Worm (Caenorhabditis elegans) whole organism, early embryonic: ENCODE data around the gene jnk-1.

Experiments
- B0310.2 ChIP-seq: sonication (generic microtip); optimal IDR thresholded peaks from 2 replicates; lab custom pipeline; 2016; ENCODE audit warnings: mild to moderate bottlenecking, missing genetic modification characterization, missing compliant biosample characterization
- F13C5.2 ChIP-seq: sonication (generic microtip); optimal IDR thresholded peaks from 2 replicates; lab custom pipeline; 2017; ENCODE audit warnings: mild to moderate bottlenecking, missing genetic modification characterization, inconsistent platforms, missing compliant biosample characterization
- aly-1 ChIP-seq: sonication (generic microtip); optimal IDR thresholded peaks from 2 replicates; lab custom pipeline; 2016; ENCODE audit warnings: missing genetic modification characterization, missing compliant biosample characterization
- ama-1 ChIP-seq: fragments of 150-350 bp; optimal IDR thresholded peaks from 2 replicates; lab custom pipeline; 2014
- ceh-13 ChIP-seq: fragments of 200-800 bp; sonication (Bioruptor generic); optimal IDR thresholded peaks from 2 replicates; lab custom pipeline; 2018; ENCODE audit warnings: mild to moderate bottlenecking, missing genetic modification characterization, missing compliant biosample characterization
- ceh-36 ChIP-seq: sonication (generic microtip); optimal IDR thresholded peaks from 2 replicates; lab custom pipeline; 2016; ENCODE audit warnings: missing genetic modification characterization, inconsistent platforms, missing compliant biosample characterization
- ets-7 ChIP-seq: sonication (generic microtip); optimal IDR thresholded peaks from 2 replicates; lab custom pipeline; 2016; ENCODE audit warnings: missing genotype, missing genetic modification characterization, missing compliant biosample characterization
- flt-1 ChIP-seq: fragments of 200-800 bp; sonication (Bioruptor generic); IDR thresholded peaks from 2 replicates; pipeline ENCODE4 v1.3.6; 2022; ENCODE audit warnings: missing genetic modification characterization, missing compliant biosample characterization
- hmbx-1 ChIP-seq: sonication (generic microtip); optimal IDR thresholded peaks from 2 replicates; lab custom pipeline; 2016; ENCODE audit warnings: mild to moderate bottlenecking, missing genetic modification characterization, missing compliant biosample characterization
- hmg-4 ChIP-seq: fragments of 200-800 bp; sonication (Bioruptor generic); optimal IDR thresholded peaks from 2 replicates; lab custom pipeline; 2018; ENCODE audit warnings: mild to moderate bottlenecking, missing genetic modification characterization, missing compliant biosample characterization
- hnd-1 ChIP-seq: sonication (generic microtip); optimal IDR thresholded peaks from 2 replicates; lab custom pipeline; 2016; ENCODE audit warnings: missing genetic modification characterization, missing compliant biosample characterization
- pes-1 ChIP-seq: fragments of 200-800 bp; sonication (Bioruptor generic); IDR thresholded peaks from 2 replicates; pipeline ENCODE4 v1.3.6; 2022; ENCODE audit warnings: missing genetic modification reagents, missing genetic modification characterization, missing compliant biosample characterization
- scrt-1 ChIP-seq: fragments of 200-800 bp; sonication (Bioruptor generic); IDR thresholded peaks from 2 replicates; pipeline ENCODE4 v1.3.6; 2022; ENCODE audit warnings: missing genetic modification characterization, missing compliant biosample characterization
- sea-1 ChIP-seq: fragments of 200-800 bp; sonication (Bioruptor generic); conservative IDR thresholded peaks from 2 replicates; pipeline ENCODE4 v1.3.6; 2022; ENCODE audit warnings: missing genetic modification characterization, missing compliant biosample characterization
- tbx-11 ChIP-seq: fragments of 200-800 bp; sonication (Bioruptor generic); IDR thresholded peaks from 2 replicates; pipeline ENCODE4 v1.3.6; 2022; ENCODE audit warnings: missing genetic modification characterization, missing compliant biosample characterization
- tbx-37 ChIP-seq: fragments of 200-800 bp; sonication (Bioruptor generic); conservative IDR thresholded peaks from 2 replicates; pipeline ENCODE4 v1.3.6; 2022; ENCODE audit warnings: missing genetic modification reagents, missing genetic modification characterization, missing compliant biosample characterization
- tra-4 ChIP-seq: sonication (generic microtip); optimal IDR thresholded peaks from 2 replicates; lab custom pipeline; 2017; ENCODE audit warnings: missing genetic modification characterization, missing compliant biosample characterization

Gene jnk-1

DNA sequence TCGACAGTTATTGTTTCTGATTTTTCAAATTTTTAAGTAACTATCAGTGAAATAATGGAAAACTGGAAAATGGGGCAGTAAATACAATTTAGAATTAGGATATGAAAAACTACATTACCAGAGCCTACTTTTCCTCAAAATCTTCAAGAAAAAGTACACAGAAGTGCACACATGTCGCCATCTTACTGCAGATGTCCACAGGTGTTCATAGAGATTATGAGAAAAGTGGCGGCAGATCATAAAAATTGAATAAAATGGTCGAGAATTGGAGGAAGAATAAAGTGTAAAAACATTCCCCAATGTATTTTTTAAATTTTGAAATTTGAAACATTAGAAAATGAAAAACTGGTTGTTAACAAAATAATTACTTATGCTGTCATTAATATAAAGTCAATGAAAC, 40.5 kb downstream of the jnk-1 start:
- TF ChIP-seq tbx-11 (GFP tag; lab: Robert Waterston, UW) (no peak), ceh-13 (GFP tag; lab: Kevin White, UChicago) (no peak), pes-1 (GFP tag; lab: Robert Waterston, UW) (no peak), tbx-37 (GFP tag; lab: Robert Waterston, UW) (no peak), ceh-36 (tag; lab: Kevin White, UChicago) (no peak), hmbx-1 (tag; lab: Kevin White, UChicago) (no peak), B0310.2 (tag; lab: Kevin White, UChicago) (no peak), ets-7 (tag; lab: Kevin White, UChicago) (no peak), sea-1 (GFP tag; lab: Robert Waterston, UW) (no peak), aly-1 (no peak), tra-4 (tag; lab: Kevin White, UChicago) (no peak), flt-1 (GFP tag; lab: Robert Waterston, UW) (no peak), hnd-1 (tag; lab: Kevin White, UChicago) (no peak), ama-1 (lab: Kevin White, UChicago) (no peak), scrt-1 (GFP tag; lab: Robert Waterston, UW) (no peak), F13C5.2 (no peak), hmg-4 (GFP tag; lab: Kevin White, UChicago) (no peak)

DNA sequence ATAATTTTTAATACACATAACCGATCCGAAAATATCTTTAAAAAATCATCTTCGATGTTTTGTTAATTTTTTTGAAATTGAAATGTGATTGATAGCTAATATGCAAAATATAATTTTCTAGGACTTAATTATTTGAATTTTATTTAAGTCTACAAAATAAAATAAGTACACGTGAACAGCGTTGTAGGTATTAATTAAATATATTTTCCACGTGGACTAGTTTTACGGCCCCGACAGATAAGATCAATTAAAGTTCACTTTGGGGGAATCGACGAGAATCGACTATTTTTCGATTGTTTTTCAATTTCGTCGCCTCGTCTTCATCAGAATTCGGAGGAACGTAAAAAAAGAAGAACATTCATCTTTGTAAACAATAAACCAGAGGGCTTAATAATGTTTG, 41.8 kb downstream of the jnk-1 start, which contains the start of gene C25A8.5:
Gene C25A8.5, plus strand, starts transcription at position 301 of the 400 bp plus-strand sequence.
- TF ChIP-seq ceh-13 (GFP tag; lab: Kevin White, UChicago) = no peak
- TF ChIP-seq F13C5.2 = no peak
- no peak for TF ChIP-seq hnd-1 (tag; lab: Kevin White, UChicago)
- no peak for TF ChIP-seq pes-1 (GFP tag; lab: Robert Waterston, UW)
- TF ChIP-seq sea-1 (GFP tag; lab: Robert Waterston, UW) = no peak
- TF ChIP-seq scrt-1 (GFP tag; lab: Robert Waterston, UW) = no peak
- TF ChIP-seq B0310.2 (tag; lab: Kevin White, UChicago) = no peak
- TF ChIP-seq aly-1 = no peak

DNA sequence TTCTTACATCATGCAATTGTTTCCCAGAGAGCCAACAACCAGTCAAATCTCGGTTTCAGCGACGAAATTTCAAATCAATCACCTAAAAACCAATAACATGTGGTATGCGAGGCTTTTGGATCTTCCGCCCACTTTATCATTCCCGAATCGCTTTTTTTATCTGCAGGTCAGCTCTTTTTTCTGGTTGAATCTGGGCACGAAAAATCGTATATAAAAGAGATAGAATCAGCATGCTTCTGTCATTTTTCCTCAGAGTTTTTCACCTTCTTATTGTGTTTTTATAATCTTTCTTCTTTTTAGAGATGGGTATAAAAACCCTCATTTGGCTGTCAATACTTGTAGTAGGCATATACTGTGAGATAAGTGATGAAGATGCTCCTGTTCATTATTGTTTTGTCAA, 45.9 kb downstream of the jnk-1 start, which contains the start of gene cht-3:
Gene cht-3, plus strand, starts transcription at position 301 of the 400 bp plus-strand sequence.
- TF ChIP-seq ceh-36 (tag; lab: Kevin White, UChicago) = no peak
- TF ChIP-seq F13C5.2 = no peak
- no peak for TF ChIP-seq tra-4 (tag; lab: Kevin White, UChicago)
- no peak for TF ChIP-seq ets-7 (tag; lab: Kevin White, UChicago)
- TF ChIP-seq ceh-13 (GFP tag; lab: Kevin White, UChicago) = no peak
- no peak for TF ChIP-seq scrt-1 (GFP tag; lab: Robert Waterston, UW)
- no peak for TF ChIP-seq flt-1 (GFP tag; lab: Robert Waterston, UW)
- TF ChIP-seq tbx-11 (GFP tag; lab: Robert Waterston, UW) = no peak
- no peak for TF ChIP-seq aly-1
- no peak for TF ChIP-seq B0310.2 (tag; lab: Kevin White, UChicago)
- TF ChIP-seq tbx-37 (GFP tag; lab: Robert Waterston, UW) = no peak
- TF ChIP-seq ama-1 (lab: Kevin White, UChicago) = no peak
- TF ChIP-seq sea-1 (GFP tag; lab: Robert Waterston, UW) = no peak
- no peak for TF ChIP-seq hmg-4 (GFP tag; lab: Kevin White, UChicago)
- no peak for TF ChIP-seq hnd-1 (tag; lab: Kevin White, UChicago)

DNA sequence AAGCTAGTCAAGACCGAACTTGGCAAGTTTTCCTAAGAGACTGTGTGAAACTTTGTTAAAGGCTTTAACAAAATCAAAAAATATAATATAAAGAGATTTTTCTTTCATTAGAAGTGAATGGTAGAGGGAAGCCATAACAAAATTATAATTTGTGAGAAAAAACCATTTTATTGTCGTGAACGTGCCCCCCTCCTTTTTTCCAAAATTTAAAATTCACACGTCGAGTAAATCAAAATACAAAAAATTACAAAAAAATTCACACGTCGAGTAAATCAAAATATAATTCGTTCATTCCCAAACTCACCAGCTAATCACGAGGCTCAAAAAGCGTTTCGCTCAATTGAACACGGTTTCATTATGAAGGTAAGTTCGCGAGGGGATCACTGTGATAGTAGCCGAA, 52.1 kb downstream of the jnk-1 start, which contains the start of gene C25A8.2:
Gene C25A8.2, plus strand, starts transcription at position 301 of the 400 bp plus-strand sequence.
- TF ChIP-seq tra-4 (tag; lab: Kevin White, UChicago) (no peak), sea-1 (GFP tag; lab: Robert Waterston, UW) (no peak), tbx-11 (GFP tag; lab: Robert Waterston, UW) (no peak), hnd-1 (tag; lab: Kevin White, UChicago) (no peak), B0310.2 (tag; lab: Kevin White, UChicago) (no peak), flt-1 (GFP tag; lab: Robert Waterston, UW) (no peak), F13C5.2 (no peak), ets-7 (tag; lab: Kevin White, UChicago) (no peak), aly-1 (no peak), hmg-4 (GFP tag; lab: Kevin White, UChicago) (no peak), hmbx-1 (tag; lab: Kevin White, UChicago) (no peak), tbx-37 (GFP tag; lab: Robert Waterston, UW) (no peak), ceh-36 (tag; lab: Kevin White, UChicago) (no peak), scrt-1 (GFP tag; lab: Robert Waterston, UW) (no peak), pes-1 (GFP tag; lab: Robert Waterston, UW) (no peak), ama-1 (lab: Kevin White, UChicago) (no peak), ceh-13 (GFP tag; lab: Kevin White, UChicago) (no peak)

DNA sequence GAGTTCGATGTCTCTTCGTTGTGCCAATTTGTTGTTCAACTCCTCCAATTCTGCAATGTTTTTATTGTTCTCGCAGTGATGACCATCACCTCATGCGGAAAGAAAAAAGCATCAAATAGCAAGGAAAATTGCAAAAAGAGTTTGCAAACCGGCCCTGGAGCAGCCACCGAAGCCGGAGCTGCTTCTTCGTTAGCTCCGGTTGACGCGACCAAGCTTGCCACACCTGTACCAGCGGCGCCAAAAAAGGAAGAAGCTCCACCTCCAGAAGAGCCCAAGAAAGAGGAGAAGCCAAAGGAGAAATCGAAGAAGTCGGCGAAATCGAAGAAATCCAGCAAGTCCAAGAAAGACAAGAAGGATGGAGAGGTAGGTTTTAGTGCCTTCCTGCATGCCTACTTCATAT, 52.8 kb downstream of the jnk-1 start:
- TF ChIP-seq tbx-37 (GFP tag; lab: Robert Waterston, UW) (no peak), tbx-11 (GFP tag; lab: Robert Waterston, UW) (no peak), flt-1 (GFP tag; lab: Robert Waterston, UW) (no peak), ama-1 (lab: Kevin White, UChicago) (no peak), sea-1 (GFP tag; lab: Robert Waterston, UW) (no peak), ceh-13 (GFP tag; lab: Kevin White, UChicago) (no peak), F13C5.2 (no peak), ets-7 (tag; lab: Kevin White, UChicago) (no peak)

DNA sequence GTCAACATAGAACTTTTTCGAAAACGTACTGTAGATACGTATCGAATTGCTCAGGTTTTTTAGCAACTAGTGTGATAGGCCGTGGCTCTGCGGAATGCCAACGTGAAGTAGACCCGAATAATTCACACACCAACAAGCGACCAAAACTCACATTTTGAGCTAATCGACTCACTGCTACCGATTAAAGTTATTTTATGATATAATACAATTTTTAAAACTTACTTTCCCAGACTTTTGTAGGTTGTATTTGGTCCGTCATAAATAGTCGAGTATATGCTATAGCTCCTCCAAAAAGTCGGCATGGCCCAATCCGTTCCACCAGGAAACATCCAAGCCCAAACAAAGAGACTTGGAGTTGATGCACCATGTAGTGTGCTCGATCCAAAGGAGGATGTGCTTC, 53.4 kb downstream of the jnk-1 start, which contains the start of gene C25A8.1:
Gene C25A8.1, plus strand, starts transcription at position 301 of the 400 bp plus-strand sequence.
- TF ChIP-seq hmbx-1 (tag; lab: Kevin White, UChicago) (no peak), ceh-36 (tag; lab: Kevin White, UChicago) (no peak), hmg-4 (GFP tag; lab: Kevin White, UChicago) (no peak), flt-1 (GFP tag; lab: Robert Waterston, UW) (no peak), tbx-37 (GFP tag; lab: Robert Waterston, UW) (no peak), F13C5.2 (no peak), tra-4 (tag; lab: Kevin White, UChicago) (no peak), ceh-13 (GFP tag; lab: Kevin White, UChicago) (no peak), sea-1 (GFP tag; lab: Robert Waterston, UW) (no peak), B0310.2 (tag; lab: Kevin White, UChicago) (no peak), pes-1 (GFP tag; lab: Robert Waterston, UW) (no peak), scrt-1 (GFP tag; lab: Robert Waterston, UW) (no peak), aly-1 (no peak), tbx-11 (GFP tag; lab: Robert Waterston, UW) (no peak)
